Worm (Caenorhabditis elegans) whole organism, L1 larva: Measurements from ENCODE around the gene ccpp-6.
A peak's percentile ranks its signal among the peaks of the same experiment; 100 is the strongest.

Experiments used
- C04F5.9 ChIP-seq: sonication (generic microtip); optimal IDR thresholded peaks from 2 replicates; lab custom pipeline; 2016; ENCODE audit warnings: missing genetic modification characterization, missing compliant biosample characterization
- C16A3.4 ChIP-seq: fragments of 150-350 bp; optimal IDR thresholded peaks from 2 replicates; lab custom pipeline; 2014; ENCODE audit warnings: missing biosample characterization, missing genetic modification characterization
- F16B12.6 ChIP-seq: fragments of 150-350 bp; optimal IDR thresholded peaks from 2 replicates; lab custom pipeline; 2014; ENCODE audit warnings: missing biosample characterization, missing genetic modification characterization
- Y116A8C.19 ChIP-seq: sonication (generic microtip); optimal IDR thresholded peaks from 2 replicates; lab custom pipeline; 2016; ENCODE audit warnings: missing compliant biosample characterization, missing genetic modification characterization, borderline replicate concordance
- aly-2 ChIP-seq: fragments of 150-350 bp; optimal IDR thresholded peaks from 2 replicates; lab custom pipeline; 2014; ENCODE audit warnings: missing biosample characterization, missing genetic modification characterization
- ama-1 ChIP-seq: fragments of 150-350 bp; optimal IDR thresholded peaks from 2 replicates; lab custom pipeline; 2014
- blmp-1 ChIP-seq: fragments of 150-350 bp; optimal IDR thresholded peaks from 2 replicates; lab custom pipeline; 2014; ENCODE audit warnings: missing biosample characterization, missing genetic modification characterization
- ceh-63 ChIP-seq: fragments of 200-800 bp; sonication (Bioruptor generic); optimal IDR thresholded peaks from 2 replicates; lab custom pipeline; 2018; ENCODE audit warnings: mild to moderate bottlenecking, missing genetic modification characterization, missing compliant biosample characterization
- ceh-88 ChIP-seq: fragments of 200-800 bp; sonication (Bioruptor generic); IDR thresholded peaks from 2 replicates; pipeline ENCODE4 v1.3.6; 2022; ENCODE audit warnings: missing genetic modification characterization, missing compliant biosample characterization
- ceh-90 ChIP-seq: sonication (generic microtip); optimal IDR thresholded peaks from 2 replicates; lab custom pipeline; 2016; ENCODE audit warnings: missing genetic modification characterization, missing compliant biosample characterization
- efl-1 ChIP-seq, 4 experiments: fragments of 150-350 bp; optimal IDR thresholded peaks in 3 of 4; peaks in 1 of 4; 1 replicate in 1 of 4; 2 replicates in 3 of 4; lab custom pipeline; 2014; ENCODE audit warnings: missing biosample characterization in 2 of 4, missing genetic modification characterization in 2 of 4, missing genetic modification reagents in 2 of 4
- egl-27 ChIP-seq, 2 experiments: fragments of 150-350 bp in 1 of 2; sonication (generic microtip); optimal IDR thresholded peaks; 3 replicates each; lab custom pipeline; 2017 to 2018; ENCODE audit warnings: missing biosample characterization in 2 of 2, missing genetic modification characterization in 2 of 2, missing genetic modification reagents in 2 of 2
- elt-2 ChIP-seq: sonication (generic microtip); optimal IDR thresholded peaks from 2 replicates; lab custom pipeline; 2016; ENCODE audit warnings: missing genetic modification characterization, mild to moderate bottlenecking, inconsistent platforms, missing compliant biosample characterization, missing genetic modification reagents
- elt-3 ChIP-seq, 6 experiments: fragments of 150-350 bp in 1 of 6; sonication (generic microtip); optimal IDR thresholded peaks; 2 replicates each; lab custom pipeline; 2017 to 2018; ENCODE audit warnings: missing biosample characterization in 6 of 6, missing genetic modification characterization in 6 of 6, inconsistent platforms in 1 of 6
- ets-5 ChIP-seq: fragments of 200-800 bp; sonication (Bioruptor generic); IDR thresholded peaks from 2 replicates; pipeline ENCODE4 v1.3.6; 2022; ENCODE audit warnings: missing genetic modification characterization, missing compliant biosample characterization
- fkh-10 ChIP-seq: sonication (generic microtip); optimal IDR thresholded peaks from 2 replicates; lab custom pipeline; 2017; ENCODE audit warnings: missing biosample characterization, missing genetic modification reagents, missing genetic modification characterization
- grh-1 ChIP-seq: fragments of 200-800 bp; sonication (Bioruptor generic); IDR thresholded peaks from 2 replicates; pipeline ENCODE4 v1.3.6; 2022; ENCODE audit warnings: missing genetic modification reagents, missing genetic modification characterization, missing compliant biosample characterization
- hlh-4 ChIP-seq: sonication (generic microtip); optimal IDR thresholded peaks from 2 replicates; lab custom pipeline; 2016; ENCODE audit warnings: mild to moderate bottlenecking, missing genetic modification characterization, missing compliant biosample characterization
- hpl-2 ChIP-seq: fragments of 150-350 bp; optimal IDR thresholded peaks from 2 replicates; lab custom pipeline; 2014; ENCODE audit warnings: missing biosample characterization, missing genetic modification reagents, missing genetic modification characterization
- isw-1 ChIP-seq: fragments of 200-800 bp; sonication (Bioruptor generic); IDR thresholded peaks from 2 replicates; pipeline ENCODE4 v1.3.6; 2022; ENCODE audit warnings: missing genetic modification characterization, missing compliant biosample characterization
- lin-13 ChIP-seq: fragments of 150-350 bp; optimal IDR thresholded peaks from 2 replicates; lab custom pipeline; 2014; ENCODE audit warnings: missing biosample characterization, missing genetic modification reagents, missing genetic modification characterization
- lin-14 ChIP-seq: fragments of 200-800 bp; sonication (Bioruptor generic); optimal IDR thresholded peaks from 2 replicates; lab custom pipeline; 2018; ENCODE audit warnings: mild to moderate bottlenecking, missing genetic modification characterization, moderate library complexity, missing compliant biosample characterization
- lin-35 ChIP-seq, 2 experiments: fragments of 150-350 bp; optimal IDR thresholded peaks; 2 replicates each; lab custom pipeline; 2014; ENCODE audit warnings: missing biosample characterization in 2 of 2, missing genetic modification characterization in 2 of 2, missing genetic modification reagents in 2 of 2
- lin-39 ChIP-seq: fragments of 150-350 bp; optimal IDR thresholded peaks from 2 replicates; lab custom pipeline; 2014; ENCODE audit warnings: missing biosample characterization, missing genetic modification reagents, missing genetic modification characterization
- lsy-2 ChIP-seq, 2 experiments: fragments of 150-350 bp; optimal IDR thresholded peaks; 2 replicates each; lab custom pipeline; 2014; ENCODE audit warnings: missing biosample characterization in 2 of 2, missing genetic modification characterization in 2 of 2
- mab-9 ChIP-seq: fragments of 200-800 bp; sonication (Bioruptor generic); IDR thresholded peaks from 2 replicates; pipeline ENCODE4 v1.3.6; 2022; ENCODE audit warnings: missing genetic modification reagents, missing genetic modification characterization, missing compliant biosample characterization
- mef-2 ChIP-seq: fragments of 150-350 bp; optimal IDR thresholded peaks from 2 replicates; lab custom pipeline; 2014; ENCODE audit warnings: missing biosample characterization, missing genetic modification characterization
- mep-1 ChIP-seq: fragments of 150-350 bp; optimal IDR thresholded peaks from 2 replicates; lab custom pipeline; 2014; ENCODE audit warnings: missing biosample characterization, missing genetic modification characterization
- nhr-11 ChIP-seq: fragments of 150-350 bp; optimal IDR thresholded peaks from 2 replicates; lab custom pipeline; 2014; ENCODE audit warnings: missing biosample characterization, missing genetic modification characterization
- nhr-19 ChIP-seq: fragments of 200-800 bp; sonication (Bioruptor generic); conservative IDR thresholded peaks from 2 replicates; pipeline ENCODE4 v1.3.6; 2022; ENCODE audit warnings: missing genetic modification characterization, missing compliant biosample characterization
- nhr-237 ChIP-seq: fragments of 150-350 bp; optimal IDR thresholded peaks from 2 replicates; lab custom pipeline; 2014; ENCODE audit warnings: missing biosample characterization, missing genetic modification characterization
- nhr-47 ChIP-seq: sonication (generic microtip); optimal IDR thresholded peaks from 2 replicates; lab custom pipeline; 2016; ENCODE audit warnings: mild to moderate bottlenecking, missing genetic modification characterization, moderate library complexity, missing compliant biosample characterization
- nhr-71 ChIP-seq: sonication (generic microtip); optimal IDR thresholded peaks from 2 replicates; lab custom pipeline; 2016; ENCODE audit warnings: mild to moderate bottlenecking, missing genetic modification characterization, moderate library complexity, missing compliant biosample characterization
- nhr-76 ChIP-seq: sonication (generic microtip); optimal IDR thresholded peaks from 2 replicates; lab custom pipeline; 2017; ENCODE audit warnings: missing biosample characterization, missing genetic modification characterization
- nhr-77 ChIP-seq: fragments of 150-350 bp; optimal IDR thresholded peaks from 2 replicates; lab custom pipeline; 2014; ENCODE audit warnings: missing biosample characterization, missing genetic modification characterization
- nhr-84 ChIP-seq: sonication (generic microtip); optimal IDR thresholded peaks from 2 replicates; lab custom pipeline; 2017; ENCODE audit warnings: missing biosample characterization, missing genetic modification characterization
- nhr-85 ChIP-seq: sonication (generic microtip); peaks from one replicate; lab custom pipeline; 2016; ENCODE audit warnings: missing genetic modification characterization, inconsistent platforms, missing compliant biosample characterization
- pax-3 ChIP-seq: fragments of 200-800 bp; sonication (Bioruptor generic); optimal IDR thresholded peaks from 2 replicates; lab custom pipeline; 2018; ENCODE audit warnings: mild to moderate bottlenecking, missing genetic modification characterization, moderate library complexity, missing compliant biosample characterization
- rnt-1 ChIP-seq: sonication (generic microtip); optimal IDR thresholded peaks from 2 replicates; lab custom pipeline; 2016; ENCODE audit warnings: mild to moderate bottlenecking, missing genetic modification characterization, moderate library complexity, missing compliant biosample characterization
- skn-1 ChIP-seq: fragments of 150-350 bp; optimal IDR thresholded peaks from 2 replicates; lab custom pipeline; 2014; ENCODE audit warnings: missing biosample characterization, missing genetic modification characterization
- snu-23 ChIP-seq: sonication (generic microtip); optimal IDR thresholded peaks from 2 replicates; lab custom pipeline; 2016; ENCODE audit warnings: missing genetic modification characterization, missing compliant biosample characterization
- sptf-1 ChIP-seq: fragments of 150-350 bp; optimal IDR thresholded peaks from 2 replicates; lab custom pipeline; 2014; ENCODE audit warnings: missing biosample characterization, missing genetic modification characterization
- sup-37 ChIP-seq: fragments of 200-800 bp; sonication (Bioruptor generic); optimal IDR thresholded peaks from 2 replicates; lab custom pipeline; 2018; ENCODE audit warnings: mild to moderate bottlenecking, missing genetic modification characterization, missing compliant biosample characterization
- tbx-2 ChIP-seq: sonication (generic microtip); optimal IDR thresholded peaks from 2 replicates; lab custom pipeline; 2016; ENCODE audit warnings: missing genetic modification characterization, missing compliant biosample characterization
- unc-30 ChIP-seq: sonication (generic microtip); optimal IDR thresholded peaks from 2 replicates; lab custom pipeline; 2017; ENCODE audit warnings: missing biosample characterization, missing genetic modification characterization
- unc-86 ChIP-seq: sonication (generic microtip); optimal IDR thresholded peaks from 2 replicates; lab custom pipeline; 2016; ENCODE audit warnings: missing genetic modification characterization, missing compliant biosample characterization
- vab-15 ChIP-seq: sonication (generic microtip); optimal IDR thresholded peaks from 2 replicates; lab custom pipeline; 2017; ENCODE audit warnings: missing genotype, mild to moderate bottlenecking, missing genetic modification characterization, missing compliant biosample characterization
- zag-1 ChIP-seq: fragments of 150-350 bp; optimal IDR thresholded peaks from 2 replicates; lab custom pipeline; 2014; ENCODE audit warnings: missing biosample characterization, missing genetic modification characterization
- ztf-11 ChIP-seq, 2 experiments: sonication (generic microtip); optimal IDR thresholded peaks; 2 replicates each; lab custom pipeline; 2016 to 2017; ENCODE audit warnings: missing genetic modification characterization in 2 of 2, missing biosample characterization in 1 of 2, missing compliant biosample characterization in 1 of 2
- ztf-4 ChIP-seq: fragments of 150-350 bp; optimal IDR thresholded peaks from 2 replicates; lab custom pipeline; 2014; ENCODE audit warnings: missing biosample characterization, missing genetic modification characterization

The ccpp-6 gene

DNA sequence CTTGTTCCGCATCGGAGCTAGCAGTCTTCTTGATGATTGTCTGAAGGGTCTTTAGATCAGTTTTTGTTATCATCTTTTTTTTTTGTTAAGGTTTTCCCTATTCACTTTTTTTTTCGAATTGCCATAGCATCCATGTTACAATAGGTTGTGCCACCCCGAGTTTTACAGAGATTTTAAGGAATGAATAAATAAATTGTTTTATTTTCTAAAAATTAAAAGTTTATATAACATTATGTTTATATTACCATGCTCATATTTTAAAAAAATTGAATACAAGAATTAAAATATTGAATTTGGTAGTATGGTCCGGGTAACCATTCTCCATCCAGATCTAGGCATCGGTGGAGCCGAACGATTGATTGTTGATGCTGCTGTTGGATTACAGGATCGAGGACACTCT is 12.2 kb downstream of the ccpp-6 start, which contains the start of gene algn-2:
Gene algn-2, plus strand, starts transcription at position 301 of the 400 bp plus-strand sequence.
- TF ChIP-seq elt-2 (peak; percentile 14), ets-5 (GFP tag; lab: Robert Waterston, UW) (no peak), mep-1 (no peak)

DNA sequence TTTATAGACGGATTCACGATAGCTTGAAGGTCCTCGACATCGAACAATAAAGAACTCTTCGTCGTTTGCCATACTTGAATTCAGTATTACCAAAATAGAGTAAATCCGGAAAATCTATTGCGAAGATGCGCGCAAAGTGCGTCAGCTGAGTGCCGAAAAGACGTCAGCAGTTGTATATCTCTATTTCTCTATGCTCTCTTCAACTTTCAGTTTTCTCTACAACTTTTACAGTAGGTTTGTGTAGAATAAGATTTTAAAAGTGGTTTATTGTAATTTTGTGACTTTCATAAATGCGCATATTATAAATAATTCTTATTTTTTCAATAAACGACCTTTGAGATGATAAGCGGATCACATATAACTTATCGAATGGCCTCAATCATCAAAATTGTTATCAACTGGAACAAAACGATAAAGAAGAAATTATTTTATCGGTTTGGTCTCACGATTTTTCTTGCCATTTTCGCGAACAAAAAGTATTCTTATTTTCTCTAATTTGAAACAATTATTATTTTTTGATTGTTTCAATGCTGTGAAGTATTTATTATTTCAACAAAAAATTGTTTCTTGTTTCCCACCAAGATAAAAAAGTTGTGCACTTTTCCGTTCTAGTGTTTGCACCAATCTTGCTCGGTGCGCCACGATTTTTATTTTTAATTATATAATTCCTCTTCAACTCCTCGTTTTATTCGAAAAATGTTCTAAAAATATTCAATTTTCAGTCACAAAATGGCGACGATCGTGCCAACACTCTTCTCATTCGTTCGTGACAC is 13.7 kb downstream of the ccpp-6 start, which contains the start of the genes agt-2 and F09E5.3:
Gene agt-2, minus strand, starts transcription at position 553 of the 773 bp plus-strand sequence.
Gene F09E5.3, plus strand, starts transcription at position 723 of the 773 bp plus-strand sequence.
- TF ChIP-seq nhr-19 (GFP tag; lab: Robert Waterston, UW) (peak; percentile 93), C04F5.9 (tag; lab: Kevin White, UChicago) (peak; percentile 81), aly-2 (tag; lab: Kevin White, UChicago) (peak; percentile 92), snu-23 (GFP tag; lab: Kevin White, UChicago) (peak; percentile 98), ceh-63 (GFP tag; lab: Kevin White, UChicago) (no peak), F16B12.6 (tag; lab: Kevin White, UChicago) (peak; percentile 76), mab-9 (GFP tag; lab: Robert Waterston, UW) (peak; percentile 88), ama-1 (lab: Kevin White, UChicago) (peak; percentile 86), lin-13 (GFP tag; lab: Kevin White, UChicago) (peak; percentile 88), unc-30 (tag; lab: Kevin White, UChicago) (no peak), rnt-1 (tag; lab: Kevin White, UChicago) (peak; percentile 96), nhr-77 (tag; lab: Kevin White, UChicago) (peak; percentile 86), nhr-11 (peak; percentile 81), unc-86 (tag; lab: Kevin White, UChicago) (peak; percentile 93), vab-15 (tag; lab: Kevin White, UChicago) (peak; percentile 25), sptf-1 (tag; lab: Kevin White, UChicago) (no peak), grh-1 (GFP tag; lab: Robert Waterston, UW) (peak; percentile 87), tbx-2 (tag; lab: Kevin White, UChicago) (peak; percentile 94), egl-27 (tag; optimal IDR thresholded peaks at IDR 0.05; lab: Kevin White, UChicago) (peak; percentile 1 to 14), efl-1 (optimal IDR thresholded peaks at IDR 0.05; lab: Kevin White, UChicago) (peak; percentile 91 to 94), efl-1 (GFP tag; optimal IDR thresholded peaks at IDR 0.05 in 1 of 2; lab: Kevin White, UChicago) (peak; percentile 88 to 99), blmp-1 (tag; lab: Kevin White, UChicago) (peak; percentile 81), ceh-88 (GFP tag; lab: Robert Waterston, UW) (peak; percentile 78), fkh-10 (peak; percentile 71), nhr-84 (tag; lab: Kevin White, UChicago) (no peak), Y116A8C.19 (tag; lab: Kevin White, UChicago) (no peak), hpl-2 (peak; percentile 63), lsy-2 (tag; optimal IDR thresholded peaks at IDR 0.05; lab: Kevin White, UChicago) (peak; percentile 95 to 97), skn-1 (peak; percentile 94), nhr-76 (tag; lab: Kevin White, UChicago) (no peak), mep-1 (peak; percentile 98), nhr-237 (tag; lab: Kevin White, UChicago) (peak; percentile 75), nhr-85 (tag; lab: Kevin White, UChicago) (peak; percentile 93), lin-39 (tag; lab: Kevin White, UChicago) (peak; percentile 94), C16A3.4 (tag; lab: Kevin White, UChicago) (peak; percentile 95), hlh-4 (tag; lab: Kevin White, UChicago) (no peak), elt-3 (tag; optimal IDR thresholded peaks at IDR 0.05; lab: Kevin White, UChicago) (peak in 3 of 6 experiments; percentile 43 to 81 (median 77)), ceh-90 (tag; lab: Kevin White, UChicago) (peak; percentile 37), nhr-47 (tag; lab: Kevin White, UChicago) (peak; percentile 96), lin-35 (GFP tag; optimal IDR thresholded peaks at IDR 0.05; lab: Kevin White, UChicago) (peak; percentile 93), pax-3 (tag; lab: Kevin White, UChicago) (peak; percentile 83), isw-1 (peak; percentile 86), sup-37 (GFP tag; lab: Kevin White, UChicago) (peak; percentile 79), nhr-71 (tag; lab: Kevin White, UChicago) (peak; percentile 97), lin-14 (GFP tag; lab: Kevin White, UChicago) (peak; percentile 96), ztf-4 (tag; lab: Kevin White, UChicago) (peak; percentile 91), ztf-11 (tag; optimal IDR thresholded peaks at IDR 0.05; lab: Kevin White, UChicago) (peak in 1 of 2 experiments; percentile 81), zag-1 (tag; lab: Kevin White, UChicago) (peak; percentile 26), mef-2 (tag; lab: Kevin White, UChicago) (peak; percentile 28)
